Fruit fly (Drosophila melanogaster): ENCODE data around the gene CG42788.

- TF ChIP-seq Clk (GFP tag; optimal IDR thresholded peaks at IDR 0.05): no peak
- TF ChIP-seq pad (GFP tag; optimal IDR thresholded peaks at IDR 0.05): no peak
- no peak for TF ChIP-seq bab1 (GFP tag; optimal IDR thresholded peaks at IDR 0.05)
- TF ChIP-seq CG33017 (tag; optimal IDR thresholded peaks at IDR 0.05): no peak
- no peak for TF ChIP-seq ovo (GFP tag; optimal IDR thresholded peaks at IDR 0.05)
- no peak for TF ChIP-seq Hr96 (GFP tag; optimal IDR thresholded peaks at IDR 0.05)
- no peak for TF ChIP-seq tj (GFP tag; optimal IDR thresholded peaks at IDR 0.05)
- no peak for TF ChIP-seq CG12768 (GFP tag; optimal IDR thresholded peaks at IDR 0.05)
- TF ChIP-seq cic (GFP tag; optimal IDR thresholded peaks at IDR 0.05): no peak
- no peak for TF ChIP-seq CG11617 (GFP tag; optimal IDR thresholded peaks at IDR 0.05)
- TF ChIP-seq CG14711 (tag; optimal IDR thresholded peaks at IDR 0.05): no peak
- no peak for TF ChIP-seq toe (GFP tag; optimal IDR thresholded peaks at IDR 0.05)
- no peak for TF ChIP-seq kay (GFP tag; ENCODE audit: borderline replicate concordance)
- TF ChIP-seq CG7045 (GFP tag; optimal IDR thresholded peaks at IDR 0.05): no peak
Measured at dm6 chr3R:15119730-15120129, 12.0 kb downstream of the CG42788 start.

Measured in whole organism, adult.